Worm (Caenorhabditis elegans) whole organism, L4 larva: Measurements from ENCODE around the gene R13D7.2.
A peak's percentile ranks its signal among the peaks of the same experiment; 100 is the strongest.

ENCODE experiments used
- D1046.2 ChIP-seq: fragments of 200-800 bp; sonication (Bioruptor generic); IDR thresholded peaks from 2 replicates; pipeline ENCODE4 v1.3.6; 2022; ENCODE audit warnings: missing genetic modification characterization, missing compliant biosample characterization
- F37D6.2 ChIP-seq: sonication (generic microtip); optimal IDR thresholded peaks from 2 replicates; lab custom pipeline; 2016; ENCODE audit warnings: mild to moderate bottlenecking, missing genetic modification characterization, missing compliant biosample characterization
- F44E2.7 ChIP-seq: fragments of 200-800 bp; sonication (Bioruptor generic); IDR thresholded peaks from 2 replicates; pipeline ENCODE4 v2.1.2; 2022; ENCODE audit warnings: missing genetic modification characterization, missing compliant biosample characterization
- R02D3.7 ChIP-seq: fragments of 150-350 bp; sonication (generic microtip); optimal IDR thresholded peaks from 3 replicates; lab custom pipeline; 2014; ENCODE audit warnings: missing biosample characterization, missing genetic modification characterization
- T20F7.1 ChIP-seq: fragments of 200-800 bp; sonication (Bioruptor generic); optimal IDR thresholded peaks from 2 replicates; lab custom pipeline; 2018; ENCODE audit warnings: mild to moderate bottlenecking, missing genetic modification characterization, missing compliant biosample characterization
- Y5F2A.4 ChIP-seq: fragments of 200-800 bp; sonication (Bioruptor generic); optimal IDR thresholded peaks from 2 replicates; lab custom pipeline; 2018; ENCODE audit warnings: mild to moderate bottlenecking, missing genetic modification characterization, missing compliant biosample characterization
- Y75B8A.6 ChIP-seq: fragments of 200-800 bp; sonication (Bioruptor generic); IDR thresholded peaks from 2 replicates; pipeline ENCODE4 v1.3.6; 2022; ENCODE audit warnings: missing genetic modification reagents, missing genetic modification characterization, missing compliant biosample characterization
- ZK337.2 ChIP-seq: fragments of 200-800 bp; sonication (Bioruptor generic); IDR thresholded peaks from 2 replicates; pipeline ENCODE4 v1.3.6; 2022; ENCODE audit warnings: missing genetic modification reagents, missing genetic modification characterization, missing compliant biosample characterization
- ZK546.5 ChIP-seq, 2 experiments: sonication (generic microtip); optimal IDR thresholded peaks; 2 replicates each; lab custom pipeline; 2017; ENCODE audit warnings: missing biosample characterization in 2 of 2, missing genetic modification characterization in 2 of 2
- aha-1 ChIP-seq: fragments of 150-350 bp; peaks from one replicate; lab custom pipeline; 2014; ENCODE audit warnings: missing biosample characterization, missing genetic modification characterization
- aly-2 ChIP-seq: sonication (generic microtip); optimal IDR thresholded peaks from 2 replicates; lab custom pipeline; 2018; ENCODE audit warnings: missing biosample characterization, missing genetic modification characterization
- ama-1 ChIP-seq: fragments of 150-350 bp; optimal IDR thresholded peaks from 2 replicates; lab custom pipeline; 2014; ENCODE audit warnings: inconsistent platforms, mixed read lengths
- arid-1 ChIP-seq: fragments of 200-800 bp; sonication (Bioruptor generic); conservative IDR thresholded peaks from 2 replicates; pipeline ENCODE4 v1.3.6; 2022; ENCODE audit warnings: missing genetic modification reagents, missing genetic modification characterization, missing compliant biosample characterization
- attf-4 ChIP-seq: sonication (generic microtip); optimal IDR thresholded peaks from 3 replicates; lab custom pipeline; 2017; ENCODE audit warnings: missing biosample characterization, missing genetic modification characterization
- ceh-32 ChIP-seq: sonication (generic microtip); optimal IDR thresholded peaks from 2 replicates; lab custom pipeline; 2016; ENCODE audit warnings: mild to moderate bottlenecking, missing genetic modification characterization, missing compliant biosample characterization; ENCODE audit not compliant: poor library complexity
- ceh-82 ChIP-seq: sonication (generic microtip); optimal IDR thresholded peaks from 2 replicates; lab custom pipeline; 2017; ENCODE audit warnings: missing biosample characterization, missing genetic modification characterization
- dmd-8 ChIP-seq: fragments of 200-800 bp; sonication (Bioruptor generic); IDR thresholded peaks from 2 replicates; pipeline ENCODE4 v1.3.6; 2022; ENCODE audit warnings: missing genetic modification characterization, missing compliant biosample characterization
- dpl-1 ChIP-seq: fragments of 150-350 bp; optimal IDR thresholded peaks from 2 replicates; lab custom pipeline; 2014; ENCODE audit warnings: missing biosample characterization, missing genetic modification reagents, missing genetic modification characterization
- dve-1 ChIP-seq: sonication (generic microtip); optimal IDR thresholded peaks from 2 replicates; lab custom pipeline; 2017; ENCODE audit warnings: antibody characterized with exemption, mild to moderate bottlenecking, missing genetic modification characterization, missing compliant biosample characterization; ENCODE audit not compliant: insufficient read depth
- fos-1 ChIP-seq: fragments of 150-350 bp; optimal IDR thresholded peaks from 2 replicates; lab custom pipeline; 2014; ENCODE audit warnings: missing biosample characterization, missing genetic modification characterization
- hif-1 ChIP-seq, 2 experiments: sonication (generic microtip); optimal IDR thresholded peaks; 2 replicates each; lab custom pipeline; 2016 to 2017; ENCODE audit warnings: missing compliant biosample characterization in 2 of 2, missing genetic modification characterization in 2 of 2, missing genetic modification reagents in 2 of 2, missing genotype in 2 of 2, mild to moderate bottlenecking in 1 of 2
- hlh-11 ChIP-seq: fragments of 200-800 bp; sonication (Bioruptor generic); optimal IDR thresholded peaks from 2 replicates; lab custom pipeline; 2018; ENCODE audit warnings: mild to moderate bottlenecking, missing genetic modification characterization, missing compliant biosample characterization
- hlh-30 ChIP-seq: sonication (generic microtip); optimal IDR thresholded peaks from 2 replicates; lab custom pipeline; 2017; ENCODE audit warnings: antibody characterized with exemption, mild to moderate bottlenecking, missing genetic modification characterization, missing compliant biosample characterization; ENCODE audit not compliant: insufficient read depth
- lin-1 ChIP-seq: fragments of 200-800 bp; sonication (Bioruptor generic); IDR thresholded peaks from 2 replicates; pipeline ENCODE4 v1.3.6; 2022; ENCODE audit warnings: missing genetic modification reagents, missing genetic modification characterization, missing compliant biosample characterization
- lin-13 ChIP-seq: fragments of 150-350 bp; optimal IDR thresholded peaks from 2 replicates; lab custom pipeline; 2014; ENCODE audit warnings: missing biosample characterization, missing genetic modification reagents, missing genetic modification characterization
- lin-29 ChIP-seq: fragments of 200-800 bp; sonication (Bioruptor generic); IDR thresholded peaks from 2 replicates; pipeline ENCODE4 v1.3.6; 2022; ENCODE audit warnings: missing genetic modification reagents, missing genetic modification characterization, missing compliant biosample characterization
- lin-39 ChIP-seq: fragments of 150-350 bp; optimal IDR thresholded peaks from 2 replicates; lab custom pipeline; 2014; ENCODE audit warnings: missing biosample characterization, missing genetic modification reagents, missing genetic modification characterization
- madf-5 ChIP-seq, 2 experiments: fragments of 200-800 bp; sonication (Bioruptor generic); IDR thresholded peaks; 2 replicates each; pipeline ENCODE4 v1.3.6; 2022; ENCODE audit warnings: missing compliant biosample characterization in 2 of 2, missing genetic modification characterization in 2 of 2
- madf-9 ChIP-seq: fragments of 200-800 bp; sonication (Bioruptor generic); conservative IDR thresholded peaks from 2 replicates; pipeline ENCODE4 v1.3.6; 2022; ENCODE audit warnings: missing genetic modification reagents, missing genetic modification characterization, missing compliant biosample characterization
- mdt-29 ChIP-seq: fragments of 200-800 bp; sonication (Bioruptor generic); IDR thresholded peaks from 2 replicates; pipeline ENCODE4 v1.3.6; 2022; ENCODE audit warnings: missing genetic modification reagents, missing genetic modification characterization, missing compliant biosample characterization
- mep-1 ChIP-seq: fragments of 150-350 bp; sonication (generic microtip); optimal IDR thresholded peaks from 3 replicates; lab custom pipeline; 2014; ENCODE audit warnings: missing biosample characterization, missing genetic modification characterization
- mxl-2 ChIP-seq: fragments of 200-800 bp; sonication (Bioruptor generic); conservative IDR thresholded peaks from 2 replicates; pipeline ENCODE4 v1.3.6; 2022; ENCODE audit warnings: missing genetic modification reagents, missing genetic modification characterization, missing compliant biosample characterization
- mxl-3 ChIP-seq: fragments of 200-800 bp; sonication (Bioruptor generic); optimal IDR thresholded peaks from 2 replicates; lab custom pipeline; 2018; ENCODE audit warnings: mild to moderate bottlenecking, missing genetic modification characterization, missing compliant biosample characterization
- nhr-11 ChIP-seq: fragments of 150-350 bp; optimal IDR thresholded peaks from 2 replicates; lab custom pipeline; 2014; ENCODE audit warnings: missing biosample characterization, missing genetic modification characterization
- nhr-111 ChIP-seq: fragments of 200-800 bp; sonication (Bioruptor generic); optimal IDR thresholded peaks from 2 replicates; lab custom pipeline; 2018; ENCODE audit warnings: mild to moderate bottlenecking, missing genetic modification characterization, missing compliant biosample characterization
- nhr-28 ChIP-seq: fragments of 150-350 bp; optimal IDR thresholded peaks from 2 replicates; lab custom pipeline; 2014; ENCODE audit warnings: missing biosample characterization, missing genetic modification characterization
- nhr-48 ChIP-seq: sonication (generic microtip); optimal IDR thresholded peaks from 2 replicates; lab custom pipeline; 2016; ENCODE audit warnings: mild to moderate bottlenecking, missing genetic modification characterization, missing compliant biosample characterization
- nhr-6 ChIP-seq: fragments of 150-350 bp; optimal IDR thresholded peaks from 2 replicates; lab custom pipeline; 2014; ENCODE audit warnings: missing biosample characterization, missing genetic modification characterization
- nhr-76 ChIP-seq: fragments of 150-350 bp; optimal IDR thresholded peaks from 2 replicates; lab custom pipeline; 2014; ENCODE audit warnings: missing biosample characterization, missing genetic modification characterization
- nhr-77 ChIP-seq: fragments of 150-350 bp; optimal IDR thresholded peaks from 2 replicates; lab custom pipeline; 2014; ENCODE audit warnings: missing biosample characterization, missing genetic modification characterization
- pqm-1 ChIP-seq: sonication (generic microtip); optimal IDR thresholded peaks from 2 replicates; lab custom pipeline; 2017; ENCODE audit warnings: missing biosample characterization, missing genetic modification characterization
- saeg-2 ChIP-seq: fragments of 200-800 bp; sonication (Bioruptor generic); IDR thresholded peaks from 2 replicates; pipeline ENCODE4 v1.3.6; 2022; ENCODE audit warnings: missing genetic modification reagents, missing genetic modification characterization, missing compliant biosample characterization
- sdz-12 ChIP-seq: fragments of 200-800 bp; sonication (Bioruptor generic); optimal IDR thresholded peaks from 2 replicates; lab custom pipeline; 2018; ENCODE audit warnings: mild to moderate bottlenecking, missing genetic modification characterization, missing compliant biosample characterization
- snpc-4 ChIP-seq: fragments of 150-350 bp; optimal IDR thresholded peaks from 2 replicates; lab custom pipeline; 2014; ENCODE audit warnings: missing biosample characterization, missing genetic modification characterization
- spr-1 ChIP-seq: sonication (generic microtip); optimal IDR thresholded peaks from 2 replicates; lab custom pipeline; 2016; ENCODE audit warnings: mild to moderate bottlenecking, missing genetic modification characterization, missing compliant biosample characterization
- spr-3 ChIP-seq: fragments of 200-800 bp; sonication (Bioruptor generic); optimal IDR thresholded peaks from 2 replicates; lab custom pipeline; 2018; ENCODE audit warnings: mild to moderate bottlenecking, missing genetic modification characterization, missing compliant biosample characterization
- tra-1 ChIP-seq: fragments of 200-800 bp; sonication (Bioruptor generic); IDR thresholded peaks from 2 replicates; pipeline ENCODE4 v1.3.6; 2022; ENCODE audit warnings: missing genetic modification reagents, missing genetic modification characterization, missing compliant biosample characterization
- unc-130 ChIP-seq: sonication (generic microtip); optimal IDR thresholded peaks from 2 replicates; lab custom pipeline; 2016; ENCODE audit warnings: missing genetic modification reagents, missing genetic modification characterization, missing compliant biosample characterization
- vab-7 ChIP-seq: fragments of 200-800 bp; sonication (Bioruptor generic); IDR thresholded peaks from 2 replicates; pipeline ENCODE4 v1.3.6; 2022; ENCODE audit warnings: missing genetic modification reagents, missing genetic modification characterization, missing compliant biosample characterization
- zip-11 ChIP-seq: fragments of 200-800 bp; sonication (Bioruptor generic); IDR thresholded peaks from 2 replicates; pipeline ENCODE4 v1.3.6; 2022; ENCODE audit warnings: missing genetic modification characterization, missing compliant biosample characterization
- ztf-7 ChIP-seq: fragments of 150-350 bp; optimal IDR thresholded peaks from 2 replicates; lab custom pipeline; 2014; ENCODE audit warnings: missing biosample characterization, missing genetic modification characterization

Gene R13D7.2

DNA sequence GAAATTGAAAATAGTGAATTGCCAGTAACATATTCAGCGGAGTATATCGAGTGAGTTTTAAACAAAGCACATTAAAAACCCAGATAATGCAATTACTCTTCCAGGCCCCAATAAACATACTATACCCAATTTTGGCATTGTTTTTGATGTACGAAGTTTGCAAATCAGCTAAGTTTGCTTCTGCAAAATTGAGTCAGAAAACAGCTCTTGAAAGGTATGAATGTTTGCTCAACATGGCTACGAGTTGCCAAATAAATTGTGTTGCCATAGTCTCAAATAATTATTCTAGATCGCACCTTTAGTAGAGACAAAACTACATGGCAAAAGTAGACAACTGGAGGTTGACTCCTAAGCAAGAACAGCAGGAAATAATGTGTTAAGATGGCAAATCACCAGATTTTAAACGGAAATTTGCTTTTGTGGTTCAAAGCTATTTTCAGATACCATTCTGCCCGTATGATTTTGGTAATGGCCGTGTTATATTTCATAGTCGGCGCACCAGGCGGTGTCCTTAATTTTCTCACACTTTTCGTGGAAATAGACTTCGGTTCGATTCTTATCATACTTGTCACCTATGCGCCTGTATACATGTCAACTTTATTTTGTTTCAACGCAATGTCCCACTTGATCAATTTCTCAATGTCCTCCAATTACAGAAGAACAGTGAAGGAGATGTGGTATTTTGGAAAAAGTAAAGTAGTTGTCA lies 22.9 kb downstream of the R13D7.2 start:
- no peak for TF ChIP-seq nhr-28 (tag; lab: Kevin White, UChicago)
- TF ChIP-seq fos-1: no peak
- no peak for TF ChIP-seq aly-2 (tag; lab: Kevin White, UChicago)
- no peak for TF ChIP-seq nhr-11
- TF ChIP-seq hlh-11 (tag; lab: Kevin White, UChicago): peak; percentile 63
- TF ChIP-seq dmd-8: no peak
- peak; percentile 73 for TF ChIP-seq ama-1
- TF ChIP-seq dve-1 (tag; lab: Kevin White, UChicago): peak; percentile 69
- peak; percentile 39 for TF ChIP-seq spr-3 (GFP tag; lab: Kevin White, UChicago)
- TF ChIP-seq Y5F2A.4 (GFP tag; lab: Kevin White, UChicago): peak; percentile 29
- peak; percentile 22 for TF ChIP-seq T20F7.1 (GFP tag; lab: Kevin White, UChicago)
- no peak for TF ChIP-seq nhr-76 (tag; lab: Kevin White, UChicago)
- TF ChIP-seq zip-11 (GFP tag; lab: Robert Waterston, UW): no peak
- peak in 1 of 2 experiments; percentile 11 for TF ChIP-seq hif-1 (tag; optimal IDR thresholded peaks at IDR 0.05; lab: Kevin White, UChicago)
- TF ChIP-seq pqm-1 (tag; lab: Kevin White, UChicago): no peak
- TF ChIP-seq nhr-48 (tag; lab: Kevin White, UChicago): peak; percentile 32
- no peak for TF ChIP-seq ztf-7 (tag; lab: Kevin White, UChicago)
- TF ChIP-seq lin-29 (GFP tag; lab: Robert Waterston, UW): no peak
- TF ChIP-seq madf-5 (GFP tag; IDR thresholded peaks at IDR 0.05; lab: Robert Waterston, UW): peak; percentile 9 to 66; a peak in 1 of 4 replicates
- TF ChIP-seq tra-1: peak; percentile 62
- TF ChIP-seq aha-1: peak; percentile 90
- TF ChIP-seq unc-130 (GFP tag; lab: Kevin White, UChicago): no peak
- TF ChIP-seq sdz-12: peak; percentile 87
- TF ChIP-seq vab-7 (GFP tag; lab: Robert Waterston, UW): no peak
- no peak for TF ChIP-seq attf-4 (tag; lab: Kevin White, UChicago)
- TF ChIP-seq snpc-4 (tag; lab: Kevin White, UChicago): no peak
- peak; percentile 46; the same call in 1 of the 2 replicates for TF ChIP-seq arid-1 (GFP tag; lab: Robert Waterston, UW)
- TF ChIP-seq ZK337.2 (GFP tag; lab: Robert Waterston, UW): no peak
- no peak for TF ChIP-seq saeg-2 (GFP tag; lab: Robert Waterston, UW)
- no peak for TF ChIP-seq nhr-6
- no peak for TF ChIP-seq dpl-1
- no peak for TF ChIP-seq ceh-32 (tag; lab: Kevin White, UChicago)
- no peak for TF ChIP-seq nhr-77 (tag; lab: Kevin White, UChicago)
- TF ChIP-seq R02D3.7 (tag; lab: Kevin White, UChicago): no peak
- no peak for TF ChIP-seq F44E2.7
- 0 out of 2 replicates have a peak, but pooled peaks have one; percentile 27 for TF ChIP-seq Y75B8A.6 (GFP tag; lab: Robert Waterston, UW)
- TF ChIP-seq nhr-111 (GFP tag; lab: Kevin White, UChicago): no peak
- TF ChIP-seq D1046.2 (GFP tag; lab: Robert Waterston, UW): no peak
- peak; percentile 40 for TF ChIP-seq spr-1
- TF ChIP-seq F37D6.2 (tag; lab: Kevin White, UChicago): no peak
- no peak for TF ChIP-seq madf-9 (GFP tag; lab: Robert Waterston, UW)
- peak; percentile 50 for TF ChIP-seq mep-1
- no peak for TF ChIP-seq ZK546.5 (tag; optimal IDR thresholded peaks at IDR 0.05; lab: Kevin White, UChicago)
- TF ChIP-seq mxl-3 (GFP tag; lab: Kevin White, UChicago): no peak
- no peak for TF ChIP-seq lin-13 (GFP tag; lab: Kevin White, UChicago)
- no peak for TF ChIP-seq mxl-2
- TF ChIP-seq lin-39 (tag; lab: Kevin White, UChicago): no peak
- no peak for TF ChIP-seq hlh-30 (tag; lab: Kevin White, UChicago)
- TF ChIP-seq mdt-29 (GFP tag; lab: Robert Waterston, UW): 0 out of 2 replicates have a peak, but pooled peaks have one; percentile 6
- TF ChIP-seq lin-1 (GFP tag; lab: Robert Waterston, UW): peak; percentile 58; the same call in 1 of the 2 replicates
- no peak for TF ChIP-seq ceh-82 (tag; lab: Kevin White, UChicago)
